Worm (Caenorhabditis elegans) whole organism, mixed stage, embryonic: ENCODE results near the gene sre-47.

Experiments used
- blmp-1 ChIP-seq: fragments of 150-350 bp; optimal IDR thresholded peaks from 2 replicates; lab custom pipeline; 2014; ENCODE audit warnings: missing biosample characterization, missing genetic modification characterization
- ces-1 ChIP-seq: fragments of 150-350 bp; optimal IDR thresholded peaks from 2 replicates; lab custom pipeline; 2014; ENCODE audit warnings: missing biosample characterization, missing genetic modification reagents, missing genetic modification characterization
- flh-1 ChIP-seq: fragments of 200-800 bp; sonication (Bioruptor generic); optimal IDR thresholded peaks from 2 replicates; lab custom pipeline; 2018; ENCODE audit warnings: mild to moderate bottlenecking, missing genetic modification characterization, moderate library complexity, missing compliant biosample characterization
- lin-13 ChIP-seq: fragments of 150-350 bp; optimal IDR thresholded peaks from 2 replicates; lab custom pipeline; 2014; ENCODE audit warnings: missing biosample characterization, missing genetic modification characterization
- lin-32 ChIP-seq: fragments of 200-800 bp; sonication (Bioruptor generic); optimal IDR thresholded peaks from 2 replicates; lab custom pipeline; 2018; ENCODE audit warnings: mild to moderate bottlenecking, missing genetic modification characterization, missing compliant biosample characterization
- lsy-2 ChIP-seq: fragments of 150-350 bp; optimal IDR thresholded peaks from 2 replicates; lab custom pipeline; 2014; ENCODE audit warnings: missing biosample characterization, missing genetic modification characterization
- mab-5 ChIP-seq: fragments of 150-350 bp; optimal IDR thresholded peaks from 2 replicates; lab custom pipeline; 2014; ENCODE audit warnings: missing biosample characterization, missing genetic modification characterization
- nhr-28 ChIP-seq: fragments of 150-350 bp; optimal IDR thresholded peaks from 2 replicates; lab custom pipeline; 2014; ENCODE audit warnings: missing biosample characterization, missing genetic modification characterization
- nhr-76 ChIP-seq: sonication (generic microtip); optimal IDR thresholded peaks from 2 replicates; lab custom pipeline; 2017; ENCODE audit warnings: missing biosample characterization, missing genetic modification characterization
- pha-4 ChIP-seq: fragments of 150-350 bp; optimal IDR thresholded peaks from 2 replicates; lab custom pipeline; 2018; ENCODE audit warnings: missing biosample characterization, missing genetic modification reagents, missing genetic modification characterization
- snpc-4 ChIP-seq: fragments of 150-350 bp; optimal IDR thresholded peaks from 2 replicates; lab custom pipeline; 2014; ENCODE audit warnings: missing biosample characterization, missing genetic modification characterization
- sptf-1 ChIP-seq: sonication (generic microtip); optimal IDR thresholded peaks from 2 replicates; lab custom pipeline; 2017; ENCODE audit warnings: mild to moderate bottlenecking, missing genetic modification characterization, moderate library complexity, missing compliant biosample characterization
- unc-120 ChIP-seq: sonication (generic microtip); optimal IDR thresholded peaks from 2 replicates; lab custom pipeline; 2017; ENCODE audit warnings: missing genetic modification characterization, missing compliant biosample characterization; ENCODE audit not compliant: poor library complexity, severe bottlenecking
- ztf-11 ChIP-seq: fragments of 150-350 bp; optimal IDR thresholded peaks from 2 replicates; lab custom pipeline; 2014; ENCODE audit warnings: missing biosample characterization, missing genetic modification characterization

- TF ChIP-seq snpc-4 (tag; lab: Kevin White, UChicago), result no peak
- TF ChIP-seq lsy-2 (tag; lab: Kevin White, UChicago), result no peak
- TF ChIP-seq ztf-11 (tag; lab: Kevin White, UChicago), result no peak
- no peak for TF ChIP-seq lin-13
- no peak for TF ChIP-seq nhr-28
- no peak for TF ChIP-seq nhr-76 (tag; lab: Kevin White, UChicago)
- no peak for TF ChIP-seq ces-1
- TF ChIP-seq flh-1 (GFP tag; lab: Kevin White, UChicago), result no peak
- no peak for TF ChIP-seq lin-32 (GFP tag; lab: Kevin White, UChicago)
- TF ChIP-seq sptf-1 (tag; lab: Kevin White, UChicago), result no peak
- TF ChIP-seq unc-120 (tag; lab: Kevin White, UChicago), result no peak
- no peak for TF ChIP-seq pha-4 (tag; lab: Kevin White, UChicago)
- TF ChIP-seq mab-5 (tag; lab: Kevin White, UChicago), result no peak
- TF ChIP-seq blmp-1 (tag; lab: Kevin White, UChicago), result no peak
Observed at ce11 chrII:14002200-14002599, 17.7 kb upstream of the sre-47 start, which contains the start of gene F01D5.5.
